Worm (Caenorhabditis elegans) whole organism, midembryonic: ENCODE measurements around the gene unk-1.

Experiments
- T22C8.4 ChIP-seq: fragments of 200-800 bp; sonication (Bioruptor generic); IDR thresholded peaks from 2 replicates; pipeline ENCODE4 v1.3.6; 2022; ENCODE audit warnings: missing genetic modification characterization, missing compliant biosample characterization
- cog-1 ChIP-seq: sonication (generic microtip); optimal IDR thresholded peaks from 2 replicates; lab custom pipeline; 2016; ENCODE audit warnings: missing genetic modification characterization, missing compliant biosample characterization
- flt-1 ChIP-seq: fragments of 200-800 bp; sonication (Bioruptor generic); IDR thresholded peaks from 2 replicates; pipeline ENCODE4 v1.3.6; 2022; ENCODE audit warnings: missing genetic modification characterization, missing compliant biosample characterization
- klf-2 ChIP-seq: fragments of 200-800 bp; sonication (Bioruptor generic); conservative IDR thresholded peaks from 2 replicates; pipeline ENCODE4 v1.3.6; 2022; ENCODE audit warnings: missing genetic modification reagents, missing genetic modification characterization, missing compliant biosample characterization
- med-1 ChIP-seq: sonication (generic microtip); optimal IDR thresholded peaks from 2 replicates; lab custom pipeline; 2017; ENCODE audit warnings: missing genetic modification characterization, mild to moderate bottlenecking, missing compliant biosample characterization, antibody characterized with exemption, missing genetic modification reagents; ENCODE audit not compliant: insufficient read depth
- ref-1 ChIP-seq: fragments of 200-800 bp; sonication (Bioruptor generic); conservative IDR thresholded peaks from 2 replicates; pipeline ENCODE4 v1.3.6; 2022; ENCODE audit warnings: missing genetic modification reagents, missing genetic modification characterization, missing compliant biosample characterization
- tab-1 ChIP-seq: fragments of 200-800 bp; sonication (Bioruptor generic); IDR thresholded peaks from 2 replicates; pipeline ENCODE4 v1.3.6; 2022; ENCODE audit warnings: missing genetic modification characterization, missing compliant biosample characterization
- ztf-23 ChIP-seq: fragments of 200-800 bp; sonication (Bioruptor generic); IDR thresholded peaks from 2 replicates; pipeline ENCODE4 v1.3.6; 2022; ENCODE audit warnings: missing genetic modification reagents, missing genetic modification characterization, missing compliant biosample characterization
- ztf-29 ChIP-seq: fragments of 200-800 bp; sonication (Bioruptor generic); IDR thresholded peaks from 2 replicates; pipeline ENCODE4 v1.3.6; 2022; ENCODE audit warnings: missing genetic modification reagents, missing genetic modification characterization, missing compliant biosample characterization

unk-1 gene

DNA sequence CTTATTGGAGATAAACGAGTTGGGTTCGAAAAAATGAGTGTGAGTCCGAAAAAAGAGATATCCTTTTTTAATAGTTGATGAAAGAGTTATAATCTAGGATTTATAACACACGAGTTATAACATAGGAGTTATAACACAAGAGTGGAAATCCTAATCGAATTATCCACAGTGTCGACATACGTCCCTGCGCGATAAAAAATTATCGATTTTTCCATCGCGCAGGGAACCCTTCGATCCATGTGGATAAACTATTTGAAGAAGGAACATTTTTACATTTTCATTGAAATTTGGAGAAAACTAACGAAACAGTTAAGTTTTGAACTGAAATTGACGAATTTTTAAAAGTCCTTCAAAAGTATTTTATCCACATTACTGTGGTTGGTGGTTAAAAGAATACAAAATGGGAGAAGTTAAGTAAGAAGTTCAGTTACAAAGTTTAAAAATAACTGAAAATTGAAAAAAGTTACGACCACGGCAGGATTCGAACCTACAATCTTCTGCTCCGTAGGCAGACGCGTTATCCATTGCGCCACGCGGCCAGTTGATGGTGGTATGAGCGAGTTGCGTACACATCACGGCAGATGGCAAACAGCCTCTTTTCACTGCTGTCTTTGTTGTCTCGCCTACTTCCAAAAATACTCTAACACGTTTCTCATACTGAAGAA, 21.6 kb downstream of the unk-1 start:
- TF ChIP-seq tab-1 (GFP tag; lab: Robert Waterston, UW) (peak; percentile 69), ref-1 (GFP tag; lab: Robert Waterston, UW) (0 out of 2 replicates have a peak, but pooled peaks have one; percentile 26), ztf-29 (GFP tag; lab: Robert Waterston, UW) (no peak), med-1 (GFP tag; lab: Kevin White, UChicago) (no peak), T22C8.4 (GFP tag; lab: Robert Waterston, UW) (peak; percentile 100), ztf-23 (GFP tag; lab: Robert Waterston, UW) (peak; percentile 75), cog-1 (tag; lab: Kevin White, UChicago) (peak; percentile 97), klf-2 (GFP tag; lab: Robert Waterston, UW) (no peak), flt-1 (GFP tag; lab: Robert Waterston, UW) (peak; percentile 80)

DNA sequence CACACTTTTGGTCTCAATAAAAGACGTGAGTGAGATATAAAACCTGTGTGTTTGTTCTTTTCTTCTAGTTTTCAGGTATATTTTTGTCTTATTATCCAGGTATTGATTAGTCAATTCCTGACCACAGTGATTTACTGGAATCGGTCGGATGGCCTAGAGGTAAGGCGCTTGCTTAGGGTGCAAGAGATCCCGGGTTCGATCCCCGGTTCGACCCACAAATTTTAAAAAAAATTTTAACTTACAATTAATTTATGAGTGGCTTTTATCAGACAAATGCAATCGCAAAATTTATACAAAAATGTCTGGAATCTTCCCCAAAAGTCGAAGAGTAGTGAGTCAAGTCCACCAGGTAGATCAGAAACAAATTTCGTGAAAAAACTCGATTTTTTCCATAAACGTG, 22.6 kb downstream of the unk-1 start:
- TF ChIP-seq klf-2 (GFP tag; lab: Robert Waterston, UW), result no peak
- no peak for TF ChIP-seq med-1 (GFP tag; lab: Kevin White, UChicago)
- TF ChIP-seq cog-1 (tag; lab: Kevin White, UChicago), result no peak
- no peak for TF ChIP-seq ztf-29 (GFP tag; lab: Robert Waterston, UW)
- no peak for TF ChIP-seq ztf-23 (GFP tag; lab: Robert Waterston, UW)
- no peak for TF ChIP-seq ref-1 (GFP tag; lab: Robert Waterston, UW)
- no peak for TF ChIP-seq flt-1 (GFP tag; lab: Robert Waterston, UW)
- TF ChIP-seq tab-1 (GFP tag; lab: Robert Waterston, UW), result no peak
- no peak for TF ChIP-seq T22C8.4 (GFP tag; lab: Robert Waterston, UW)

DNA sequence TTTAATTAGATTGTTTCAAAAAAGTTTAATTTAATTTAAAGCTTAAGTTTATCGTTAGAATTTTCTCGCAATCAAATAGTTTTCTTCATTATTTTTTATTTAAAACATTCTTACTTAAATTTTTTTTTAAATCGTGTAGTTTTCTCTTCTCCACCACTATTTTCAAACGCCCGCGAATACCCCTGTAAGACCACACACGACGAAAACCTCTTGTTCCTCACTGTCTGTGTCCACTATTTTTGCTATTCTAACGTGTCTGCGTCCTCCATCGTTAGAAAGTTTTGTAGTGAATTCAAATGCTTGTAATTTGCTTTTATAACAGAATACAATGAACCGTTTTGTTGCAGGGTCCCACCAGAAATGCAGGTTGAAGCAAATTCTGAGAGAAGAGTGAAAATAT, 26.2 kb downstream of the unk-1 start, which contains the start of gene xol-1:
TSS of gene xol-1 (plus strand) at position 347 of the 400 bp plus-strand sequence.
- TF ChIP-seq cog-1 (tag; lab: Kevin White, UChicago), result no peak
- TF ChIP-seq klf-2 (GFP tag; lab: Robert Waterston, UW), result no peak
- no peak for TF ChIP-seq ztf-23 (GFP tag; lab: Robert Waterston, UW)
- no peak for TF ChIP-seq med-1 (GFP tag; lab: Kevin White, UChicago)
- TF ChIP-seq flt-1 (GFP tag; lab: Robert Waterston, UW), result no peak
- TF ChIP-seq tab-1 (GFP tag; lab: Robert Waterston, UW), result no peak
- TF ChIP-seq T22C8.4 (GFP tag; lab: Robert Waterston, UW), result no peak
- no peak for TF ChIP-seq ztf-29 (GFP tag; lab: Robert Waterston, UW)
- TF ChIP-seq ref-1 (GFP tag; lab: Robert Waterston, UW), result no peak

DNA sequence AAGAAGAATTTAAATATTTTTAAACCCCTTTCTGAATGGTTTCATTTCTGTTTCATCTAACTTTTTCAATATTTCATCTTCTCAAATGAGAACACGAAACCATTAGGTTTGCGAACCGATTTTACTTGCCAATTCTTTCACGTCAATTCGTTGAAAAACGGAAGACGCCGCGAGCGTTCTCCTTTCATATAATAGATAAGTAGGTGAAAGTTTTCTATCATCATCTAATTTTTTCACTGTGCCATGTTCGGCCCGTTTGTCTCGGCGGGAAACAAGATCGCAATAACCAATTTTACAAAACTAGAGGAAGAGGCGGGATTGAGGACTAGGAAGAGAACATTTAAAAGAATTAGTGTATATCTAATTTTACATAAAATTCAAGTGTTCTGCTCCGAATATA, 30.4 kb downstream of the unk-1 start, which contains the start of gene C18A11.4:
TSS of gene C18A11.4 (plus strand) at position 367 of the 400 bp plus-strand sequence.
- TF ChIP-seq tab-1 (GFP tag; lab: Robert Waterston, UW) (no peak), ref-1 (GFP tag; lab: Robert Waterston, UW) (no peak), ztf-29 (GFP tag; lab: Robert Waterston, UW) (no peak), ztf-23 (GFP tag; lab: Robert Waterston, UW) (no peak), med-1 (GFP tag; lab: Kevin White, UChicago) (no peak), cog-1 (tag; lab: Kevin White, UChicago) (no peak), klf-2 (GFP tag; lab: Robert Waterston, UW) (no peak), flt-1 (GFP tag; lab: Robert Waterston, UW) (no peak), T22C8.4 (GFP tag; lab: Robert Waterston, UW) (no peak)

DNA sequence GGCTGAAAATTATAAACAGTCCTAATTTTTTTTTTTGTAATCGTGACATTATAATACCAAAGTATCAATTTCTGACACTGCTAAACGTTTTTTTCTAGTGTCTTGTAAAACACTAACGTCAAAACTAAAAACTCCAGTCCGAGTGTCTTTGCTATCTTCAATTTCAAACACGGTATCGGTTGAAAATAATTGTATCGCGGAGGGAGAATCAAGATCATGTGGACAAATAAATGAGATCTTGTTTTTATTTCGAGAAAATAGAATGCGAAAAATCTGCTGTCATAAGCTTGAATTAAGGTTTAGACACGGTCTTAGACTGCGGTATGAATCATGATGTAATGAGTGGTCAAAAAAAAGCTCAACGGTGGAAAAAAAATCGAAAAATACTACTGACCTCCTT, 33.9 kb downstream of the unk-1 start:
- TF ChIP-seq med-1 (GFP tag; lab: Kevin White, UChicago), result no peak
- no peak for TF ChIP-seq klf-2 (GFP tag; lab: Robert Waterston, UW)
- TF ChIP-seq flt-1 (GFP tag; lab: Robert Waterston, UW), result no peak
- TF ChIP-seq cog-1 (tag; lab: Kevin White, UChicago), result no peak
- TF ChIP-seq tab-1 (GFP tag; lab: Robert Waterston, UW), result no peak
- no peak for TF ChIP-seq ztf-29 (GFP tag; lab: Robert Waterston, UW)
- no peak for TF ChIP-seq ref-1 (GFP tag; lab: Robert Waterston, UW)
- no peak for TF ChIP-seq ztf-23 (GFP tag; lab: Robert Waterston, UW)
- no peak for TF ChIP-seq T22C8.4 (GFP tag; lab: Robert Waterston, UW)

DNA sequence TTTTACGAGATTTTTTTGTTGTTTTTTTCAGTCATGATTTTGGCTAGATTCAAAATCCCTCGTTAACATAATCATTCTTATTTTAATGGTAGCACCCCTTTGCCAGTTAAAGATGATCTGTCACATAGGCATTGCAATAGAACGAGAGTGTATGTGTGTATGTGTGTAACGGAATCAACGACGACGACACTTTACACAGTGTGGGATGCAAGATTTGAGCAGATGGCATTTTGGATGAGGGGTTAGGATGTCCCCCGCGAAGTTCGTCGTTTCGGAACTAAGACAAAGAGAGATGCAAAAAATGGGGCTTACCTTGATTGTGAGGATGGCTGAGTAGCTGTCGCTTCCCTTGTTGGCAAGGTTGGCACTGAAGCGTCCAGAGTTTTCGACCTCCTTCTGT, 37.3 kb downstream of the unk-1 start:
- TF ChIP-seq ref-1 (GFP tag; lab: Robert Waterston, UW) (no peak), ztf-29 (GFP tag; lab: Robert Waterston, UW) (no peak), ztf-23 (GFP tag; lab: Robert Waterston, UW) (no peak), T22C8.4 (GFP tag; lab: Robert Waterston, UW) (no peak), med-1 (GFP tag; lab: Kevin White, UChicago) (no peak), cog-1 (tag; lab: Kevin White, UChicago) (no peak), flt-1 (GFP tag; lab: Robert Waterston, UW) (no peak), tab-1 (GFP tag; lab: Robert Waterston, UW) (no peak), klf-2 (GFP tag; lab: Robert Waterston, UW) (no peak)

DNA sequence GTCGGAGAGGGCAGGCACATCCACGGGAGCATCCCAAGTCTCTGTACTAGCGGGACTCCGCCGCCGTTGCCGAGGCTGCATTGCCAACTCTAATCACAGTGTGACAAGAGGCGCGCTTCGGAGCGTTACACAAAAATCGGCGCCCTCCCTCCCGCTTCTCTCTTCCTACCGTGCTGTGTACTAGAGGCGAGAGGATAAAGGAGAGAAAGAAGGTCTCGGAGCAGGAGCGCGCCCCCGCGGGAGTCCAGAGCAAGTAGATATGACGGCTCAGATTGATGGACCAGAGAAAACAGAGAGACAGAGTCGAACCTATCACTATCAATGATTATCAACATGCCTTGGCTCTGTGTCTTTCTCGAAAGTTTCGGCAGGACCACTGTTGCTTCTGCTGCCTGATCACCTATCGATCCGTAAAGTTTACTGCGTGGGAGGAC, 38.2 kb downstream of the unk-1 start:
- TF ChIP-seq ref-1 (GFP tag; lab: Robert Waterston, UW) (no peak), flt-1 (GFP tag; lab: Robert Waterston, UW) (no peak), klf-2 (GFP tag; lab: Robert Waterston, UW) (no peak), ztf-29 (GFP tag; lab: Robert Waterston, UW) (no peak), ztf-23 (GFP tag; lab: Robert Waterston, UW) (no peak), tab-1 (GFP tag; lab: Robert Waterston, UW) (no peak), T22C8.4 (GFP tag; lab: Robert Waterston, UW) (no peak), med-1 (GFP tag; lab: Kevin White, UChicago) (no peak)

DNA sequence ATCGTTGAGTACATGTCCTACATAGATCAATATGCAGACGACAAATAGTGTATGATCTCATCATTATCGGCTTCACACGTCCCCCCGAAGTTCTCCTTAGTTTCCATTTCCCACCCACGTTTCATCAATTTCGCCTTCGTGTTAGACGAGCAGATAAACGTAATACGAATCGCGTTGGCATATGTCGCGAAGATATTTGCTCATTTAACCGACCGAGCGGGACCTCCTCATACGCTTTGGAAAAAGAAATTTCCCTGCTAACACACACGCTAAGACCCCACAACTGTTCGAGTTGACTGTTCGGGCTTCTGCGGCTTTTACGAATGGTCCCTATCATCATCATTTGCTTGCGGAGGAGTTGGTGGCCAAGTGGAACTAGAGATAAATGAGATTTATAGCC, 39.7 kb downstream of the unk-1 start:
- TF ChIP-seq ztf-29 (GFP tag; lab: Robert Waterston, UW), result no peak
- TF ChIP-seq cog-1 (tag; lab: Kevin White, UChicago), result no peak
- no peak for TF ChIP-seq flt-1 (GFP tag; lab: Robert Waterston, UW)
- no peak for TF ChIP-seq tab-1 (GFP tag; lab: Robert Waterston, UW)
- TF ChIP-seq med-1 (GFP tag; lab: Kevin White, UChicago), result no peak
- no peak for TF ChIP-seq klf-2 (GFP tag; lab: Robert Waterston, UW)
- no peak for TF ChIP-seq ztf-23 (GFP tag; lab: Robert Waterston, UW)
